Worm (Caenorhabditis elegans) whole organism, L3 larva: Measurements from ENCODE around the gene Y45F3A.1.

Experiments used
- R02D3.7 ChIP-seq: fragments of 150-350 bp; optimal IDR thresholded peaks from 2 replicates; lab custom pipeline; 2014; ENCODE audit warnings: missing biosample characterization, missing genetic modification characterization
- ama-1 ChIP-seq: fragments of 150-350 bp; optimal IDR thresholded peaks from 2 replicates; lab custom pipeline; 2018
- ceh-16 ChIP-seq: sonication (generic microtip); optimal IDR thresholded peaks from 2 replicates; lab custom pipeline; 2017; ENCODE audit warnings: missing biosample characterization, missing genetic modification characterization
- ceh-28 ChIP-seq: fragments of 150-350 bp; optimal IDR thresholded peaks from 2 replicates; lab custom pipeline; 2014; ENCODE audit warnings: missing biosample characterization, missing genetic modification reagents, missing genetic modification characterization
- ceh-82 ChIP-seq: fragments of 150-350 bp; optimal IDR thresholded peaks from 2 replicates; lab custom pipeline; 2014; ENCODE audit warnings: missing biosample characterization, missing genetic modification characterization
- ceh-9 ChIP-seq: sonication (generic microtip); optimal IDR thresholded peaks from 2 replicates; lab custom pipeline; 2018; ENCODE audit warnings: missing biosample characterization, missing genetic modification characterization
- daf-12 ChIP-seq: fragments of 150-350 bp; optimal IDR thresholded peaks from 2 replicates; lab custom pipeline; 2014; ENCODE audit warnings: missing biosample characterization, missing genetic modification reagents, missing genetic modification characterization
- egl-27 ChIP-seq: sonication (generic microtip); optimal IDR thresholded peaks from 4 replicates; lab custom pipeline; 2017; ENCODE audit warnings: missing biosample characterization, missing genetic modification reagents, missing genetic modification characterization
- elt-1 ChIP-seq: fragments of 150-350 bp; optimal IDR thresholded peaks from 2 replicates; lab custom pipeline; 2014; ENCODE audit warnings: missing biosample characterization, missing genetic modification characterization
- elt-2 ChIP-seq: sonication (generic microtip); optimal IDR thresholded peaks from 2 replicates; lab custom pipeline; 2016; ENCODE audit warnings: missing genetic modification reagents, mild to moderate bottlenecking, missing genetic modification characterization, missing compliant biosample characterization
- elt-3 ChIP-seq, 3 experiments: fragments of 150-350 bp in 1 of 3; sonication (generic microtip) in 2 of 3; optimal IDR thresholded peaks; 2 replicates in 2 of 3; 4 replicates in 1 of 3; lab custom pipeline; 2014 to 2017; ENCODE audit warnings: missing biosample characterization in 3 of 3, missing genetic modification characterization in 3 of 3
- eor-1 ChIP-seq, 2 experiments: fragments of 150-350 bp; optimal IDR thresholded peaks; 2 replicates each; lab custom pipeline; 2014 to 2018; ENCODE audit warnings: missing biosample characterization in 2 of 2, missing genetic modification characterization in 2 of 2
- fkh-10 ChIP-seq: sonication (generic microtip); optimal IDR thresholded peaks from 2 replicates; lab custom pipeline; 2017; ENCODE audit warnings: missing biosample characterization, missing genetic modification reagents, missing genetic modification characterization
- fkh-2 ChIP-seq: fragments of 150-350 bp; optimal IDR thresholded peaks from 2 replicates; lab custom pipeline; 2014; ENCODE audit warnings: missing biosample characterization, missing genetic modification reagents, missing genetic modification characterization
- fos-1 ChIP-seq: fragments of 150-350 bp; optimal IDR thresholded peaks from 2 replicates; lab custom pipeline; 2014; ENCODE audit warnings: missing biosample characterization, missing genetic modification characterization
- hmg-11 ChIP-seq: sonication (generic microtip); optimal IDR thresholded peaks from 2 replicates; lab custom pipeline; 2016; ENCODE audit warnings: missing genetic modification characterization, missing compliant biosample characterization
- lin-15B ChIP-seq: fragments of 150-350 bp; optimal IDR thresholded peaks from 2 replicates; lab custom pipeline; 2014; ENCODE audit warnings: missing biosample characterization, missing genetic modification characterization
- lin-39 ChIP-seq: fragments of 150-350 bp; optimal IDR thresholded peaks from 2 replicates; lab custom pipeline; 2018; ENCODE audit warnings: missing biosample characterization, missing genetic modification reagents, missing genetic modification characterization
- lsy-12 ChIP-seq: sonication (generic microtip); optimal IDR thresholded peaks from 2 replicates; lab custom pipeline; 2016; ENCODE audit warnings: mild to moderate bottlenecking, missing genetic modification characterization, missing compliant biosample characterization
- mdl-1 ChIP-seq: fragments of 150-350 bp; optimal IDR thresholded peaks from 2 replicates; lab custom pipeline; 2014; ENCODE audit warnings: missing biosample characterization, missing genetic modification characterization
- mml-1 ChIP-seq: fragments of 150-350 bp; sonication (generic microtip); optimal IDR thresholded peaks from 3 replicates; lab custom pipeline; 2014; ENCODE audit warnings: missing biosample characterization, missing genetic modification characterization
- nfya-1 ChIP-seq: sonication (generic microtip); optimal IDR thresholded peaks from 2 replicates; lab custom pipeline; 2017; ENCODE audit warnings: missing genetic modification characterization, mild to moderate bottlenecking, missing compliant biosample characterization, antibody characterized with exemption, moderate library complexity; ENCODE audit not compliant: insufficient read depth
- nhr-11 ChIP-seq: fragments of 150-350 bp; optimal IDR thresholded peaks from 2 replicates; lab custom pipeline; 2014; ENCODE audit warnings: missing biosample characterization, missing genetic modification characterization
- nhr-12 ChIP-seq: fragments of 150-350 bp; optimal IDR thresholded peaks from 2 replicates; lab custom pipeline; 2014; ENCODE audit warnings: missing biosample characterization, missing genetic modification characterization
- nhr-23 ChIP-seq: fragments of 150-350 bp; optimal IDR thresholded peaks from 2 replicates; lab custom pipeline; 2014; ENCODE audit warnings: missing biosample characterization, missing genetic modification reagents, missing genetic modification characterization
- nhr-237 ChIP-seq: fragments of 150-350 bp; optimal IDR thresholded peaks from 2 replicates; lab custom pipeline; 2014; ENCODE audit warnings: missing biosample characterization, missing genetic modification characterization
- nhr-43 ChIP-seq: sonication (generic microtip); optimal IDR thresholded peaks from 2 replicates; lab custom pipeline; 2016; ENCODE audit warnings: mild to moderate bottlenecking, missing genetic modification characterization, missing compliant biosample characterization; ENCODE audit not compliant: poor library complexity, severe bottlenecking
- nhr-67 ChIP-seq: fragments of 150-350 bp; optimal IDR thresholded peaks from 2 replicates; lab custom pipeline; 2014; ENCODE audit warnings: missing biosample characterization, missing genetic modification characterization
- nhr-76 ChIP-seq: fragments of 150-350 bp; sonication (generic microtip); optimal IDR thresholded peaks from 5 replicates; lab custom pipeline; 2014; ENCODE audit warnings: missing biosample characterization, missing genetic modification characterization
- nhr-77 ChIP-seq: fragments of 150-350 bp; optimal IDR thresholded peaks from 2 replicates; lab custom pipeline; 2014; ENCODE audit warnings: missing biosample characterization, missing genetic modification characterization
- pha-4 ChIP-seq: fragments of 150-350 bp; optimal IDR thresholded peaks from 2 replicates; lab custom pipeline; 2014; ENCODE audit warnings: missing biosample characterization, missing genetic modification reagents, missing genetic modification characterization
- sea-2 ChIP-seq: fragments of 150-350 bp; sonication (generic microtip); optimal IDR thresholded peaks from 4 replicates; lab custom pipeline; 2014; ENCODE audit warnings: missing biosample characterization, missing genetic modification reagents, missing genetic modification characterization
- skn-1 ChIP-seq: fragments of 150-350 bp; optimal IDR thresholded peaks from 2 replicates; lab custom pipeline; 2014; ENCODE audit warnings: missing biosample characterization, missing genetic modification characterization
- snpc-4 ChIP-seq: fragments of 150-350 bp; optimal IDR thresholded peaks from 2 replicates; lab custom pipeline; 2014; ENCODE audit warnings: missing biosample characterization, missing genetic modification characterization
- tbx-2 ChIP-seq: sonication (generic microtip); optimal IDR thresholded peaks from 2 replicates; lab custom pipeline; 2016; ENCODE audit warnings: mild to moderate bottlenecking, missing genetic modification characterization, missing compliant biosample characterization
- unc-39 ChIP-seq: sonication (generic microtip); optimal IDR thresholded peaks from 4 replicates; lab custom pipeline; 2017; ENCODE audit warnings: missing biosample characterization, missing genetic modification characterization
- unc-62 ChIP-seq: fragments of 150-350 bp; sonication (generic microtip); optimal IDR thresholded peaks from 4 replicates; lab custom pipeline; 2014; ENCODE audit warnings: missing biosample characterization, missing genetic modification reagents, missing genetic modification characterization
- zag-1 ChIP-seq: fragments of 150-350 bp; optimal IDR thresholded peaks from 2 replicates; lab custom pipeline; 2014; ENCODE audit warnings: missing biosample characterization, missing genetic modification characterization
- ztf-11 ChIP-seq: fragments of 150-350 bp; optimal IDR thresholded peaks from 2 replicates; lab custom pipeline; 2014; ENCODE audit warnings: missing biosample characterization, missing genetic modification characterization

Y45F3A.1 gene

DNA sequence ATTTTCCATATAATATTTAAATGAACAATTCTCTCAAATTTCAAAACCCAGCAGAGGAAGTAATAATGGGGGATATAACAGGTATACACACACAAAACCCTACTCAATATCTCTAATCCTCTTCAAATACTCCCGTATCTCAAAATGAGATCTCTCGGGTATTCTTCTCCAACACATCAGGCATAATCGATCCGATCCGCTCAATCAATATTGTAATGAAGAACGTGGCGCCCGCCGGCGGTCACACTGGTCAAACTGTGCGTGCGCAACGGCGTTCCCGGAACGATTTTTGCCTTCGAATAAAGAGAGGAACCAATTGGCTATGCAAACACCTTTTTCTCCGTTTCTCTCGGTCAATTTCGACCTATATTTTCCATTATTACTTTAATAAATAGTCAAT lies 827 bp upstream of the Y45F3A.1 start:
- no peak for TF ChIP-seq ceh-9
- no peak for TF ChIP-seq nhr-77 (tag; lab: Kevin White, UChicago)
- TF ChIP-seq tbx-2, result no peak
- no peak for TF ChIP-seq ztf-11 (tag; lab: Kevin White, UChicago)
- no peak for TF ChIP-seq ama-1
- TF ChIP-seq eor-1 (tag; optimal IDR thresholded peaks at IDR 0.05; lab: Kevin White, UChicago), result no peak
- TF ChIP-seq lin-39 (tag; lab: Kevin White, UChicago), result peak; percentile 12
- TF ChIP-seq nhr-43 (tag; lab: Kevin White, UChicago), result no peak
- no peak for TF ChIP-seq sea-2
- no peak for TF ChIP-seq lsy-12 (tag; lab: Kevin White, UChicago)
- no peak for TF ChIP-seq elt-1
- peak; percentile 79 for TF ChIP-seq ceh-28 (tag; lab: Kevin White, UChicago)
- TF ChIP-seq nhr-237, result no peak
- no peak for TF ChIP-seq elt-3 (tag; optimal IDR thresholded peaks at IDR 0.05; lab: Kevin White, UChicago)
- TF ChIP-seq lin-15B, result no peak
- TF ChIP-seq hmg-11 (tag; lab: Kevin White, UChicago), result no peak
- no peak for TF ChIP-seq unc-62 (GFP tag; lab: Kevin White, UChicago)
- no peak for TF ChIP-seq fkh-2
- TF ChIP-seq nhr-11 (tag; lab: Kevin White, UChicago), result no peak
- peak; percentile 25 for TF ChIP-seq nhr-23 (tag; lab: Kevin White, UChicago)
- TF ChIP-seq ceh-16 (tag; lab: Kevin White, UChicago), result no peak
- TF ChIP-seq fkh-10, result no peak
- no peak for TF ChIP-seq snpc-4 (tag; lab: Kevin White, UChicago)
- no peak for TF ChIP-seq nhr-76 (tag; lab: Kevin White, UChicago)
- TF ChIP-seq nfya-1, result no peak

DNA sequence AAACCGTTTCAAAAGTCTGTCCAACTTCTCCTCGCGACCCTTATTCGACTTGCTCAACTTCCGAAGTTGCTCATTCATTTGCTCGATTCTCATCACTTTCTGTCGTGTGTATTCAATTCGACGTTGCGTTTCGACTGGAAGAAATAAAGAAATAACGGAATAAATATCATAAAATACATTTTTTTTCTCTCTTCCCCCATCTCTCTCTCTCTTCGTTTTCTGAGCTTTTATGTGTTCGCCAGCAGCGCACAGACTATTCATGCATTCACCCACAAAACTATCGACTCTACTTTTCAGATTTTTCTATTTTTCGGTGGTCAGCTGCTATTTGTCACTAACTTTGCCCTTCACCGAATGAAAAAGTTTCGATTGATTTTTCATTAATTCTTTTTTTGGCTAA lies 1.4 kb downstream of the Y45F3A.1 start, which contains the start of gene rab-30:
Gene rab-30, plus strand, starts transcription at position 301 of the 400 bp plus-strand sequence.
- TF ChIP-seq daf-12 (tag; lab: Kevin White, UChicago), result no peak
- no peak for TF ChIP-seq nhr-43 (tag; lab: Kevin White, UChicago)
- TF ChIP-seq fkh-2, result no peak
- TF ChIP-seq mml-1, result no peak
- TF ChIP-seq fkh-10, result no peak
- TF ChIP-seq pha-4 (tag; lab: Kevin White, UChicago), result no peak
- TF ChIP-seq nhr-77 (tag; lab: Kevin White, UChicago), result no peak
- no peak for TF ChIP-seq ztf-11 (tag; lab: Kevin White, UChicago)
- no peak for TF ChIP-seq elt-1
- TF ChIP-seq lsy-12 (tag; lab: Kevin White, UChicago), result no peak
- no peak for TF ChIP-seq skn-1
- TF ChIP-seq ceh-82 (tag; lab: Kevin White, UChicago), result no peak
- TF ChIP-seq lin-39 (tag; lab: Kevin White, UChicago), result no peak

DNA sequence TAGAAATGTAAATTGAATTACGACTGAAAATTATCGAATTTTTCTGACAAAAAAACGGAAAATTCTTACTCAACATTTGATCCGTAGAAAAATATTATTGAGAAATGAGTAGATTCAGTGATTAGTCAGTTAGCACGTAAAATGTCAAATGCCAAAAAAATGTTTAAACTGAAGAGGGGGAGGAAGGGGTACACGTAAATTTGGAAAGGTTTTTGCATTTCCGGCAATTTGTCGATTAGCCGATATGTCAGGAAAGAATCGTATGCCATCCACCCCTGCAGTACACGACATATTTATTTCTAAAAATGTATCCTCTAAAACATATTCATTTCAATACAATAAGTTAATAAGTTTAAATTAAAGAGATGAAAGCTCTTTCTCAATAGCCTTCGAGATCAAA lies 3.8 kb downstream of the Y45F3A.1 start, which contains the start of gene T21C12.4:
Gene T21C12.4, minus strand, starts transcription at position 101 of the 400 bp plus-strand sequence.
- no peak for TF ChIP-seq snpc-4 (tag; lab: Kevin White, UChicago)
- TF ChIP-seq lin-39 (tag; lab: Kevin White, UChicago), result no peak
- no peak for TF ChIP-seq eor-1 (tag; optimal IDR thresholded peaks at IDR 0.05; lab: Kevin White, UChicago)
- TF ChIP-seq fos-1, result no peak
- TF ChIP-seq skn-1, result no peak
- TF ChIP-seq nhr-12 (tag; lab: Kevin White, UChicago), result no peak
- TF ChIP-seq R02D3.7 (tag; lab: Kevin White, UChicago), result no peak
- TF ChIP-seq mdl-1 (tag; lab: Kevin White, UChicago), result no peak
- TF ChIP-seq nhr-67 (tag; lab: Kevin White, UChicago), result no peak
- no peak for TF ChIP-seq nhr-11 (tag; lab: Kevin White, UChicago)
- TF ChIP-seq elt-2 (tag; lab: Kevin White, UChicago), result no peak
- no peak for TF ChIP-seq unc-62 (GFP tag; lab: Kevin White, UChicago)
- no peak for TF ChIP-seq sea-2
- no peak for TF ChIP-seq unc-39 (tag; lab: Kevin White, UChicago)
- no peak for TF ChIP-seq fkh-2
- TF ChIP-seq egl-27 (tag; lab: Kevin White, UChicago), result no peak
- no peak for TF ChIP-seq nhr-23 (tag; lab: Kevin White, UChicago)

DNA sequence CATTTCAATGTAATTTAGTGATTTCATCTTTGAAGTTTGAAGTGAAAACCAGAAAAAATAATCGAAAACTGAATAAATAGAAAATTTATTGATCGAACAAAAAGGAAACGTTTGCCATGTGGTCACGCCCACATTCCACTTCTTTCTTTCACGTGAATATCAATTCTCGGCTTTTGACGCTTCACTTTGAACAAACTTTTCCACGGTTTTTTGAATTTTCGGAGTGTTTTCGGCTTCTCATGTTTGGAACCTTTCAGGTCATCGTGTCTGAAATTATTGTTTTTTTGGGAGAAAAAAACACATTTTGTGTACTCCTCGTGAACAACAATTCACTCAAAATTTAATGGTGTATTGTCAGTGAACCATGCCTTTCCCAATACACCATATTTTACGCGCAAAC lies 8.8 kb downstream of the Y45F3A.1 start, which contains the start of gene T21C12.8:
Gene T21C12.8, minus strand, starts transcription at position 101 of the 400 bp plus-strand sequence.
- no peak for TF ChIP-seq lsy-12 (tag; lab: Kevin White, UChicago)
- no peak for TF ChIP-seq elt-2 (tag; lab: Kevin White, UChicago)
- TF ChIP-seq zag-1 (tag; lab: Kevin White, UChicago), result no peak
- TF ChIP-seq nhr-67 (tag; lab: Kevin White, UChicago), result no peak
